Worm (Caenorhabditis elegans) whole organism, early embryonic: Measurements from ENCODE around the gene valv-1.

Source experiments
- B0310.2 ChIP-seq: sonication (generic microtip); optimal IDR thresholded peaks from 2 replicates; lab custom pipeline; 2016; ENCODE audit warnings: mild to moderate bottlenecking, missing genetic modification characterization, missing compliant biosample characterization
- F13C5.2 ChIP-seq: sonication (generic microtip); optimal IDR thresholded peaks from 2 replicates; lab custom pipeline; 2017; ENCODE audit warnings: mild to moderate bottlenecking, missing genetic modification characterization, inconsistent platforms, missing compliant biosample characterization
- aly-1 ChIP-seq: sonication (generic microtip); optimal IDR thresholded peaks from 2 replicates; lab custom pipeline; 2016; ENCODE audit warnings: missing genetic modification characterization, missing compliant biosample characterization
- ama-1 ChIP-seq: fragments of 150-350 bp; optimal IDR thresholded peaks from 2 replicates; lab custom pipeline; 2014
- ceh-13 ChIP-seq: fragments of 200-800 bp; sonication (Bioruptor generic); optimal IDR thresholded peaks from 2 replicates; lab custom pipeline; 2018; ENCODE audit warnings: mild to moderate bottlenecking, missing genetic modification characterization, missing compliant biosample characterization
- ceh-36 ChIP-seq: sonication (generic microtip); optimal IDR thresholded peaks from 2 replicates; lab custom pipeline; 2016; ENCODE audit warnings: missing genetic modification characterization, inconsistent platforms, missing compliant biosample characterization
- ets-7 ChIP-seq: sonication (generic microtip); optimal IDR thresholded peaks from 2 replicates; lab custom pipeline; 2016; ENCODE audit warnings: missing genotype, missing genetic modification characterization, missing compliant biosample characterization
- flt-1 ChIP-seq: fragments of 200-800 bp; sonication (Bioruptor generic); IDR thresholded peaks from 2 replicates; pipeline ENCODE4 v1.3.6; 2022; ENCODE audit warnings: missing genetic modification characterization, missing compliant biosample characterization
- hmbx-1 ChIP-seq: sonication (generic microtip); optimal IDR thresholded peaks from 2 replicates; lab custom pipeline; 2016; ENCODE audit warnings: mild to moderate bottlenecking, missing genetic modification characterization, missing compliant biosample characterization
- hmg-4 ChIP-seq: fragments of 200-800 bp; sonication (Bioruptor generic); optimal IDR thresholded peaks from 2 replicates; lab custom pipeline; 2018; ENCODE audit warnings: mild to moderate bottlenecking, missing genetic modification characterization, missing compliant biosample characterization
- hnd-1 ChIP-seq: sonication (generic microtip); optimal IDR thresholded peaks from 2 replicates; lab custom pipeline; 2016; ENCODE audit warnings: missing genetic modification characterization, missing compliant biosample characterization
- pes-1 ChIP-seq: fragments of 200-800 bp; sonication (Bioruptor generic); IDR thresholded peaks from 2 replicates; pipeline ENCODE4 v1.3.6; 2022; ENCODE audit warnings: missing genetic modification reagents, missing genetic modification characterization, missing compliant biosample characterization
- scrt-1 ChIP-seq: fragments of 200-800 bp; sonication (Bioruptor generic); IDR thresholded peaks from 2 replicates; pipeline ENCODE4 v1.3.6; 2022; ENCODE audit warnings: missing genetic modification characterization, missing compliant biosample characterization
- sea-1 ChIP-seq: fragments of 200-800 bp; sonication (Bioruptor generic); conservative IDR thresholded peaks from 2 replicates; pipeline ENCODE4 v1.3.6; 2022; ENCODE audit warnings: missing genetic modification characterization, missing compliant biosample characterization
- tbx-11 ChIP-seq: fragments of 200-800 bp; sonication (Bioruptor generic); IDR thresholded peaks from 2 replicates; pipeline ENCODE4 v1.3.6; 2022; ENCODE audit warnings: missing genetic modification characterization, missing compliant biosample characterization
- tbx-37 ChIP-seq: fragments of 200-800 bp; sonication (Bioruptor generic); conservative IDR thresholded peaks from 2 replicates; pipeline ENCODE4 v1.3.6; 2022; ENCODE audit warnings: missing genetic modification reagents, missing genetic modification characterization, missing compliant biosample characterization
- tra-4 ChIP-seq: sonication (generic microtip); optimal IDR thresholded peaks from 2 replicates; lab custom pipeline; 2017; ENCODE audit warnings: missing genetic modification characterization, missing compliant biosample characterization

valv-1 gene

DNA sequence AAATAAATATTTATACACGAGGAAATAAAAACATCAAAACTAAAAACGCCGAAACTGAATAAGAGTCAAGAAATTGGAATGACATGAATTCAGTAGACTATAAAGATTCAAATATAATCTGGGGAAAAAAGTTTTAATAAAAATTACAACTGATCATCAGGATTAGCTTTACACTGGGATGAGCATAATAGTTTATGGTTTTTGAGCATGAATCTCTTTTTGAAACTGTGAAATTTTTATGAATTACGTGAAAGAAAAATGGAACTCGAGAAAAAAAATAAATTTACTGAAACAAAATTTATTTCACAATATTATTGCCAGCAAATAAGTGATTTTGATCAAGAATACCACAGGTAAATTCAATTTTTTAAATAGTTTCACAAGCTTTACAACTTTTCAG is 2.4 kb upstream of the valv-1 start, which contains the start of gene B0496.2:
B0496.2 (plus strand) TSS at position 301 of the 400 bp plus-strand sequence.
- no peak for TF ChIP-seq hmg-4 (GFP tag; lab: Kevin White, UChicago)
- TF ChIP-seq B0310.2, result no peak
- no peak for TF ChIP-seq hnd-1 (tag; lab: Kevin White, UChicago)
- TF ChIP-seq ama-1 (lab: Kevin White, UChicago), result no peak
- no peak for TF ChIP-seq scrt-1 (GFP tag; lab: Robert Waterston, UW)
- TF ChIP-seq ceh-36 (tag; lab: Kevin White, UChicago), result no peak
- TF ChIP-seq F13C5.2 (tag; lab: Kevin White, UChicago), result no peak
- TF ChIP-seq ets-7 (tag; lab: Kevin White, UChicago), result no peak
- no peak for TF ChIP-seq pes-1

DNA sequence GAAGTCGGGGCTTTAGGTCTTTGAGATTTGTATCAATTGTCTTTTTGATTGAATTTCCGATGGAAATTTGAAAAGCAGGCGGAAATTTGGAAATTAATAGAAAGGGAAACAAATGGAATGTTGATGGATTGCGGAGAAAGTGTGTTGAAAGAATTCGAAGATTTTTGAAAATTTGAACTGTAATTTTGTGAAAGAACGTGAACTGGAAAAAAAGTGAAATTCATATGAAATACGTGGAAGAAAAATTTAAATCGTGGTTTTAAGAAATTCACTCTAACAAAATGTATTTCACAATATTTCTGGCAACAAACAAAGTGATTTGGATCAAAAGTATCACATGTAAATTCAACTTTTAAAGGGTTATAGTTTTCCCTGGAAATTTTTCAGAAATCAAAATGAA is 859 bp upstream of the valv-1 start, which contains the start of gene B0496.1:
B0496.1 (plus strand) TSS at position 301 of the 400 bp plus-strand sequence.
- no peak for TF ChIP-seq sea-1 (GFP tag; lab: Robert Waterston, UW)
- TF ChIP-seq tbx-37 (GFP tag; lab: Robert Waterston, UW), result no peak
- no peak for TF ChIP-seq B0310.2
- no peak for TF ChIP-seq tra-4
- TF ChIP-seq ceh-36 (tag; lab: Kevin White, UChicago), result no peak
- TF ChIP-seq ceh-13 (GFP tag; lab: Kevin White, UChicago), result no peak
- TF ChIP-seq hnd-1 (tag; lab: Kevin White, UChicago), result no peak
- TF ChIP-seq F13C5.2 (tag; lab: Kevin White, UChicago), result no peak
- no peak for TF ChIP-seq tbx-11
- no peak for TF ChIP-seq hmg-4 (GFP tag; lab: Kevin White, UChicago)
- no peak for TF ChIP-seq ama-1 (lab: Kevin White, UChicago)
- TF ChIP-seq pes-1, result no peak
- no peak for TF ChIP-seq ets-7 (tag; lab: Kevin White, UChicago)
- no peak for TF ChIP-seq scrt-1 (GFP tag; lab: Robert Waterston, UW)
- no peak for TF ChIP-seq flt-1 (GFP tag; lab: Robert Waterston, UW)

DNA sequence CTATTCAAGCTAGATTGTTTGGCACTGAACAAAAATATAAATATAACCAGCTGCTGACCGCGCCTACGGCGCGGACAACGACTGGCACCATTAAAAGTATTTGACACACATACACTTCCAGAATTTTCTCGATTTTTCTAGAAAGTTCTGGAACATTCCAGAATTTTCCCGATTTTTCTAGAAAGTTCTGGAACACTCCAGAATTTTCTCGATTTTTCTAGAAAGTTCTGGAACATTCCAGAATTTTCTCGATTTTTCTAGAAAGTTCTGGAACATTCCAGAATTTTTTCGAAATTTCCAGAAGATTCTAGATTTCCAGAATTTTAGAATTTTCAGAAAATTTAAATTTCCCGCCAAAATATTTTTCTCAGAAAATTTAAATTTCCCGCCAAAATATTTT is 4.2 kb downstream of the valv-1 start:
- TF ChIP-seq pes-1 (peak; percentile 53), flt-1 (GFP tag; lab: Robert Waterston, UW) (peak; percentile 33; the same call in 1 of the 2 replicates)

DNA sequence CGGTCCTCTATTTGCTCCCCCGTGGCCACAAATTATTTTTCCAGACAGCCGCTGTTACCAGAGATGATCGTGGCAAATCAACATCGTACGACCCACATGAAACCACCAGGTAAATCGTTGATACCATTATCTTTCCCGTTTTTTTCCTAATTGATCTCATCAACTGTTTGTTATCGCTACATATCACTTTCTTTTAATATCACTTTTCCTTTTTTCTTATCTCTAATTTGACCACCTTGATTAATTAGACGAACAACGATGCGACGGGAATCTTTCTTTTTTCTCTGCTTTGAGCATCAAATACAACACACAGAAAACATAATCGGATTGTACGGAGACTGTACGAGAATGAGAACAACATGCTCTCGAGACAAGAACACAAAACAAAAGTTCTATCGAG is 4.9 kb downstream of the valv-1 start:
- TF ChIP-seq tbx-11 (no peak), pes-1 (no peak), sea-1 (GFP tag; lab: Robert Waterston, UW) (no peak), ceh-36 (tag; lab: Kevin White, UChicago) (no peak), ceh-13 (GFP tag; lab: Kevin White, UChicago) (no peak), hnd-1 (tag; lab: Kevin White, UChicago) (no peak)

DNA sequence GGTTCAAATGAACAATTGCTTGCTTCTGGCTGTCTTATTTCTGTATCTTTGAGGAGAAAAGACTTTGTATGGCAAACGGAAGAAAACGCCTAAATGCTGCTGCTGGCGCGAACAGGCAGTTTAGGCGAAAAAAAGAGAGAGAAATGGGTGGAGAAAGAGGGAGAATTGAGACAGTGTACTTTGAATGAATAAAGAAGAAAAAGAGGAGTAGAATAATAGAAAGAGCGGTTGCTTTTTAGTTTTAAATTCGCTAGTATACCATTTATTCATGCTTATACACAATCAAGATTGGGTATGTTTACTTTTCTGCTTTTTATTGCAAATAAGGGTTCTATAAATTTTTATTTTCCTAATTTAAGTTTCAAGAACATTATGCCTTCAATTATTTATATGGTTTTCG is 5.8 kb downstream of the valv-1 start:
- TF ChIP-seq hmg-4 (GFP tag; lab: Kevin White, UChicago) (no peak), hnd-1 (tag; lab: Kevin White, UChicago) (no peak), aly-1 (no peak), flt-1 (GFP tag; lab: Robert Waterston, UW) (no peak), B0310.2 (no peak), tbx-37 (GFP tag; lab: Robert Waterston, UW) (no peak), tra-4 (no peak), scrt-1 (GFP tag; lab: Robert Waterston, UW) (no peak), ceh-36 (tag; lab: Kevin White, UChicago) (no peak), tbx-11 (no peak), ets-7 (tag; lab: Kevin White, UChicago) (no peak), F13C5.2 (tag; lab: Kevin White, UChicago) (no peak), ceh-13 (GFP tag; lab: Kevin White, UChicago) (no peak)

DNA sequence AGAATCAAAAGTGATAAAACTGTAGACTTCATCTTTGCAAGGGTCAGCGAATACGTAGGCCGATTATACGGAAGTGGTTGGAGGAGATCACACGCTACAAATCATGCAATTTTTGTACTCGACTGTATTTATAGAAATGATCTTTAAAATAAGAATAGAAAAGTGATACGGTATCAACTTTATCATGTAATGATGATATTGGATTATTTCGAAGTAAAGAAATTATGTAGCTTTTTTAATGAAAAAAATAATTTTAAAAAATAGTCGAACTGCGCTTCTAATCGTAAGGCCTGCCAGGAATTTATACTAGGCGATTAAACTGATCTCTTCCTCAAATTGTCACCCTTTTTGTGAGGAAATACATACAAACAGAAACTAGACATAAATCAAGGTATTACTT is 11.3 kb downstream of the valv-1 start, which contains the start of gene B0496.11:
B0496.11 (minus strand) TSS at position 101 of the 400 bp plus-strand sequence.
- no peak for TF ChIP-seq ama-1 (lab: Kevin White, UChicago)
- no peak for TF ChIP-seq hnd-1 (tag; lab: Kevin White, UChicago)

DNA sequence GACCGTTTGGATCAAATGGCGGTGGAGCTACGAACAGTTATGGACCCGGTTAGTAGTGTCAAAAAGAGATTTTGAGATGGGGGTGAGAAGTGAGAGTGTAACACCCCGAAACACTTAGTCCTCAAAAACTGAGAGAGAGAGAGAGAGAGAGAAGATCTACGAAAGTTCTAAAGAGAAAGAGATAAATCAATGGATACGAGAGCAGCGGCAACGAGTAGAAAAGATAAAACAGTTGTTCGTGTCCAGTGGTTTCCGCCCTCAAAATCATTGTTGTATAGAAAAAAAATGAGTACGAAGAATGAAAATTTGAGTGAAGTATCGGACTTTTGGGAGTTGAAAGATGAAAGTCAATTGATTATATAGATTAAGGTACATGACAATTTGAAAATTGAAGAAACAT is 16.1 kb downstream of the valv-1 start:
- TF ChIP-seq ceh-36 (tag; lab: Kevin White, UChicago) (no peak), pes-1 (no peak), tbx-11 (no peak), tra-4 (no peak), scrt-1 (GFP tag; lab: Robert Waterston, UW) (no peak), aly-1 (no peak), F13C5.2 (tag; lab: Kevin White, UChicago) (no peak)

DNA sequence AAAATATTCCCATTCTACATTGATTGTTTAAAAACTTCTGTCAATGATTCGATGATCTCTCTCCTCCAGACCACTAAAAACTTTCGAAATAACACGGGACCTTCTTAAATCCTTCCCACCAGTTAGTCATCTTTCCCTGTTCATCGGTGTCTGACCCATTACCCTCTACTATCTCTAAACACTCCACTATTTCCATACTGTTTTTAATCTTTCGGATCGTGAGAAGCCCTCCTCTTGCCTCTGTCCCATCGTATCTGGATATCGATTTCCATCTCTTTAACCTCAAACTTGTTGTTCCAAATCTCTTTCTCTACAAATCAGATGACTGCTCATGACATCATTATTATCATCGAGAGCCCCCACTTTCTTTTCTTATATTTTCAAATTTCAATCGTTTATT is 16.8 kb downstream of the valv-1 start:
- no peak for TF ChIP-seq hnd-1 (tag; lab: Kevin White, UChicago)
- no peak for TF ChIP-seq ama-1 (lab: Kevin White, UChicago)
- no peak for TF ChIP-seq aly-1
- TF ChIP-seq ceh-36 (tag; lab: Kevin White, UChicago), result no peak
- TF ChIP-seq tbx-37 (GFP tag; lab: Robert Waterston, UW), result no peak
- no peak for TF ChIP-seq B0310.2
- TF ChIP-seq ceh-13 (GFP tag; lab: Kevin White, UChicago), result no peak
- no peak for TF ChIP-seq tbx-11
- no peak for TF ChIP-seq hmg-4 (GFP tag; lab: Kevin White, UChicago)

DNA sequence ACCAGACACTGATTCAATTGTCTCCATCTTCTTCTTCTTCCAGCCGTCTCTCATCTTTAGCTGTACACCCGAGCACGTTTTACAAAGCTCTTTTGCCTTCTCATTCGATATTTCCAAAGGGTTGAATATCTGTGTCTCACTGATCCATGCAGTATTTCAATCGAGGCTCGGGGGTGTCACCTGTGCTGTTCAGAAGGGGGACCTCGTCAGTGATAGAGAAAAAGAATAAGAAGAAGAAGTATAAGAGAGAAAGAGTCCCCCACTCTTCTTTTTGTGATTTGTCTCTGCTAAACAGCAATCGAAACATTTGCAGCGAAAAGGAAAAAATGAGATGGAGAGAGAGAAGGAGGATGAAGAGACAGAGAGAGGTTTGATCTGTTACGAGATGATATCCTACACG is 19.1 kb downstream of the valv-1 start:
- no peak for TF ChIP-seq ceh-36 (tag; lab: Kevin White, UChicago)
- no peak for TF ChIP-seq pes-1
- TF ChIP-seq hmbx-1, result no peak
- TF ChIP-seq hmg-4 (GFP tag; lab: Kevin White, UChicago), result no peak
- no peak for TF ChIP-seq ets-7 (tag; lab: Kevin White, UChicago)
- TF ChIP-seq tbx-37 (GFP tag; lab: Robert Waterston, UW), result no peak
- TF ChIP-seq scrt-1 (GFP tag; lab: Robert Waterston, UW), result no peak
- no peak for TF ChIP-seq tbx-11
- TF ChIP-seq F13C5.2 (tag; lab: Kevin White, UChicago), result no peak
- no peak for TF ChIP-seq ama-1 (lab: Kevin White, UChicago)
- no peak for TF ChIP-seq sea-1 (GFP tag; lab: Robert Waterston, UW)
